Fruit fly (Drosophila melanogaster) whole organism, wandering third instar larva: ENCODE measurements around the gene CG17065.
A peak's percentile ranks its signal among the peaks of the same experiment; 100 is the strongest.

ENCODE experiments used
- Abd-B ChIP-seq: fragments of >200 bp; optimal IDR thresholded peaks from 2 replicates; lab custom pipeline; 2017; ENCODE audit warnings: missing biosample characterization, missing genetic modification characterization
- CG32264 ChIP-seq: fragments of 200-800 bp; sonication (Bioruptor generic); optimal IDR thresholded peaks from 2 replicates; lab custom pipeline; 2016; ENCODE audit warnings: missing biosample characterization, missing genetic modification characterization
- CG9705 ChIP-seq: fragments of 200-800 bp; sonication (Bioruptor generic); optimal IDR thresholded peaks from 2 replicates; lab custom pipeline; 2018; ENCODE audit warnings: missing biosample characterization, mild to moderate bottlenecking, missing genetic modification characterization
- CrebA ChIP-seq: fragments of 200-800 bp; sonication (Bioruptor generic); optimal IDR thresholded peaks from 2 replicates; lab custom pipeline; 2016; ENCODE audit warnings: missing biosample characterization, mild to moderate bottlenecking, missing genetic modification characterization, borderline replicate concordance
- Dfd ChIP-seq: fragments of >200 bp; optimal IDR thresholded peaks from 2 replicates; lab custom pipeline; 2017; ENCODE audit warnings: missing biosample characterization, missing genetic modification characterization
- Dif ChIP-seq: fragments of 200-275, 200-300 bp; sonication (Bioruptor generic); optimal IDR thresholded peaks from 2 replicates; lab custom pipeline; 2018; ENCODE audit warnings: missing biosample characterization, missing genetic modification characterization; ENCODE audit not compliant: partially characterized antibody
- GATAd ChIP-seq: sonication (Bioruptor generic); optimal IDR thresholded peaks from 2 replicates; lab custom pipeline; 2016; ENCODE audit warnings: missing biosample characterization, missing genetic modification characterization
- HLH106 ChIP-seq: fragments of 200-800 bp; optimal IDR thresholded peaks from 3 replicates; lab custom pipeline; 2019; ENCODE audit warnings: missing biosample characterization, mild to moderate bottlenecking, missing genetic modification characterization, moderate library complexity
- Hnf4 ChIP-seq: fragments of 200-800 bp; sonication (Bioruptor generic); optimal IDR thresholded peaks from 2 replicates; lab custom pipeline; 2016; ENCODE audit warnings: missing biosample characterization, mild to moderate bottlenecking, missing genetic modification characterization
- Hr78 ChIP-seq: fragments of >200 bp; optimal IDR thresholded peaks from 2 replicates; lab custom pipeline; 2017; ENCODE audit warnings: missing biosample characterization, missing genetic modification characterization
- Hr83 ChIP-seq: fragments of 200-300 bp; sonication (Bioruptor generic); optimal IDR thresholded peaks from 2 replicates; lab custom pipeline; 2016; ENCODE audit warnings: missing biosample characterization, mild to moderate bottlenecking, missing genetic modification characterization, moderate library complexity; ENCODE audit not compliant: poor library complexity, severe bottlenecking
- Jra ChIP-seq: sonication (Bioruptor generic); optimal IDR thresholded peaks from 2 replicates; lab custom pipeline; 2016; ENCODE audit warnings: missing biosample characterization, missing genetic modification characterization
- Mio ChIP-seq: sonication (Bioruptor generic); optimal IDR thresholded peaks from 2 replicates; lab custom pipeline; 2016; ENCODE audit warnings: missing biosample characterization, missing genetic modification characterization
- Myc ChIP-seq: fragments of >200 bp; optimal IDR thresholded peaks from 2 replicates; lab custom pipeline; 2017
- N ChIP-seq: fragments of >200 bp; optimal IDR thresholded peaks from 2 replicates; lab custom pipeline; 2018; ENCODE audit warnings: missing biosample characterization, missing external identifiers, missing genetic modification characterization
- OdsH ChIP-seq: fragments of 200-800 bp; sonication (Bioruptor generic); optimal IDR thresholded peaks from 2 replicates; lab custom pipeline; 2016; ENCODE audit warnings: missing biosample characterization, mild to moderate bottlenecking, missing genetic modification characterization
- Rel ChIP-seq, 2 experiments: fragments of 200-800 bp; sonication (Bioruptor generic) in 1 of 2; optimal IDR thresholded peaks; 2 replicates in 1 of 2; 3 replicates in 1 of 2; lab custom pipeline; 2016 to 2019; ENCODE audit warnings: mild to moderate bottlenecking in 2 of 2, missing biosample characterization in 2 of 2, missing genetic modification characterization in 2 of 2, moderate library complexity in 1 of 2
- Sp1 ChIP-seq: fragments of 200-800 bp; sonication (Bioruptor generic); optimal IDR thresholded peaks from 3 replicates; lab custom pipeline; 2019; ENCODE audit warnings: missing biosample characterization, mild to moderate bottlenecking, missing genetic modification characterization, moderate library complexity
- Vsx2 ChIP-seq: fragments of 200-300, 225-300 bp; sonication (Bioruptor generic); optimal IDR thresholded peaks from 2 replicates; lab custom pipeline; 2018; ENCODE audit warnings: missing biosample characterization, missing genetic modification characterization; ENCODE audit not compliant: partially characterized antibody
- br ChIP-seq: fragments of 200-800 bp; sonication (Bioruptor generic); optimal IDR thresholded peaks from 2 replicates; lab custom pipeline; 2016; ENCODE audit warnings: missing biosample characterization, missing genetic modification characterization
- brk ChIP-seq: fragments of 200-800 bp; sonication (Bioruptor generic); optimal IDR thresholded peaks from 2 replicates; lab custom pipeline; 2016; ENCODE audit warnings: missing biosample characterization, mild to moderate bottlenecking, missing genetic modification characterization
- dl ChIP-seq, 2 experiments: fragments of 175-275, 200-275 bp in 1 of 2; fragments of 200-275 bp in 1 of 2; sonication (Bioruptor generic); optimal IDR thresholded peaks; lab custom pipeline; 2018; ENCODE audit warnings: mild to moderate bottlenecking in 2 of 2, missing biosample characterization in 2 of 2, missing genetic modification characterization in 2 of 2, moderate library complexity in 2 of 2; ENCODE audit not compliant: partially characterized antibody in 2 of 2, insufficient read depth in 1 of 2
- dmrt93B ChIP-seq: fragments of 200-800 bp; sonication (Bioruptor generic); optimal IDR thresholded peaks from 2 replicates; lab custom pipeline; 2018; ENCODE audit warnings: missing biosample characterization, mild to moderate bottlenecking, missing genetic modification characterization
- dsf ChIP-seq: sonication (Bioruptor generic); optimal IDR thresholded peaks from 2 replicates; lab custom pipeline; 2016; ENCODE audit warnings: missing biosample characterization, missing genetic modification characterization, borderline replicate concordance
- ey ChIP-seq: fragments of 200-800 bp; sonication (Bioruptor generic); optimal IDR thresholded peaks from 2 replicates; lab custom pipeline; 2016; ENCODE audit warnings: missing biosample characterization, missing genetic modification characterization
- foxo ChIP-seq, 2 experiments: fragments of 200-800 bp; sonication (Bioruptor generic); optimal IDR thresholded peaks; 2 replicates in 1 of 2; 3 replicates in 1 of 2; lab custom pipeline; 2016 to 2017; ENCODE audit warnings: missing biosample characterization in 2 of 2, missing genetic modification characterization in 2 of 2
- fru ChIP-seq: fragments of 200-800 bp; sonication (Bioruptor generic); optimal IDR thresholded peaks from 3 replicates; lab custom pipeline; 2016; ENCODE audit warnings: missing biosample characterization, mild to moderate bottlenecking, missing genetic modification characterization
- h ChIP-seq: fragments of 200-800 bp; sonication (Bioruptor generic); optimal IDR thresholded peaks from 3 replicates; lab custom pipeline; 2016; ENCODE audit warnings: missing biosample characterization, mild to moderate bottlenecking, missing genetic modification characterization
- jim ChIP-seq: fragments of 175-275, 200-325 bp; sonication (Bioruptor generic); optimal IDR thresholded peaks from 2 replicates; lab custom pipeline; 2016; ENCODE audit warnings: missing biosample characterization, mild to moderate bottlenecking, missing genetic modification characterization
- lola ChIP-seq: fragments of >200 bp; optimal IDR thresholded peaks from 2 replicates; lab custom pipeline; 2017; ENCODE audit warnings: missing biosample characterization, missing genetic modification characterization
- pan ChIP-seq: fragments of >200 bp; optimal IDR thresholded peaks from 2 replicates; lab custom pipeline; 2017
- psq ChIP-seq: fragments of 200-800 bp; sonication (Bioruptor generic); optimal IDR thresholded peaks from 3 replicates; lab custom pipeline; 2017; ENCODE audit warnings: missing biosample characterization, mild to moderate bottlenecking, missing genetic modification characterization, moderate library complexity
- rgr ChIP-seq: fragments of 200-800 bp; sonication (Bioruptor generic); optimal IDR thresholded peaks from 3 replicates; lab custom pipeline; 2016; ENCODE audit warnings: missing biosample characterization, mild to moderate bottlenecking, missing genetic modification characterization
- sage ChIP-seq: fragments of 200-800 bp; sonication (Bioruptor generic); optimal IDR thresholded peaks from 2 replicates; lab custom pipeline; 2016; ENCODE audit warnings: missing biosample characterization, mild to moderate bottlenecking, missing genetic modification characterization
- sv ChIP-seq: fragments of 200-800 bp; sonication (Bioruptor generic); optimal IDR thresholded peaks from 3 replicates; lab custom pipeline; 2016; ENCODE audit warnings: missing biosample characterization, missing genetic modification characterization
- tai ChIP-seq: sonication (Bioruptor generic); optimal IDR thresholded peaks from 2 replicates; lab custom pipeline; 2016; ENCODE audit warnings: missing biosample characterization, missing genetic modification characterization
- usp ChIP-seq: fragments of >200 bp; optimal IDR thresholded peaks from 2 replicates; lab custom pipeline; 2017; ENCODE audit warnings: missing biosample characterization, missing genetic modification characterization
- woc ChIP-seq: sonication (Bioruptor generic); optimal IDR thresholded peaks from 2 replicates; lab custom pipeline; 2016; ENCODE audit warnings: missing biosample characterization, mild to moderate bottlenecking, missing genetic modification characterization

CG17065 gene

DNA sequence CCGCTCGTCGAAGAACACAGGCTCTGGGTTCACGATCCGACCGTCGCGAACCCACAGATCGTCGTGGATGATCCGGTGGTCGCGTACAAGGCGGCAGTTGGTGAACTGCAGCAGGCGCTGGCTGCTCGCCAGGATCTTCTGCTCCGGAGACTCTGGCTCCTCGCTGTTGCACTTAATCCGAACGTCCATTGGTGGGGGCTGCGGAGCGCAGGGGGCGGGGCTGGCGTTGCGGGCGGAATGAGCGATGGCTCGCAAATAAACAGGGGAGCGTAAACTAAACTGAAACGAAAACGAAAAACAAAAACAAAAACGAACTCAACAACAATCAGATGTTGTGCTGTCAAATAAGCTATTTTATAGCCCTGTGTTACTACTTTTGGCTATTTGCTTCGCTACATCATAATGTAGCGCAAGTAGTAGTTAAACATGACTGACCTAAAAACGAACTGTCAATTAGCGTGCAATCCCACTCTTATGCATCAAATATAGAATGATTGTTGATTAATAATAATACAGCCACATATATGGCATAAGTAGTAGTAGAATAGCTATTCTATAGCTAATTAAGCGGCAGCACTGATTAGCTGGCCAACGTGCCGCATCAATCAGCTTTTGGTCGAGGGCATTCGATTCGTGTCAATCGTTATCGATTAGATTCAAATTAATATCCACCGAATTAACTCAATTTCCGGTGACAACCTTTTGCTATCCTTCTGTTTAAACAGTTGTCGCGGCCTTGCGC lies at the start of gene CG17065:
TSS of gene CG17065 (minus strand) at position 351 of the 742 bp plus-strand sequence.
- no peak for TF ChIP-seq brk (GFP tag; lab: Kevin White, UChicago)
- TF ChIP-seq psq, result no peak
- TF ChIP-seq tai (GFP tag; lab: Kevin White, UChicago), result no peak
- TF ChIP-seq Vsx2 (GFP tag; lab: Kevin White, UChicago), result no peak
- TF ChIP-seq OdsH (GFP tag; lab: Kevin White, UChicago), result no peak
- no peak for TF ChIP-seq dsf
- TF ChIP-seq Mio (GFP tag; lab: Kevin White, UChicago), result no peak
- peak; percentile 39 for TF ChIP-seq Dif (GFP tag; lab: Kevin White, UChicago)
- no peak for TF ChIP-seq usp (GFP tag; lab: Kevin White, UChicago)
- peak; percentile 55 for TF ChIP-seq HLH106 (tag; lab: Kevin White, UChicago)
- TF ChIP-seq CG9705 (GFP tag; lab: Kevin White, UChicago), result peak; percentile 10
- no peak for TF ChIP-seq Hr78 (GFP tag; lab: Kevin White, UChicago)
- no peak for TF ChIP-seq N (GFP tag; lab: Kevin White, UChicago)
- no peak for TF ChIP-seq dl (GFP tag; optimal IDR thresholded peaks at IDR 0.05; lab: Kevin White, UChicago; ENCODE audit: insufficient read depth in 1 of 2, partially characterized antibody in 2 of 2)
- peak; percentile 24 for TF ChIP-seq Sp1 (GFP tag; lab: Kevin White, UChicago)
- no peak for TF ChIP-seq lola (GFP tag; lab: Kevin White, UChicago)
- no peak for TF ChIP-seq Abd-B
- TF ChIP-seq sv (GFP tag; lab: Kevin White, UChicago), result peak; percentile 6
- no peak for TF ChIP-seq Hnf4 (GFP tag; lab: Kevin White, UChicago)
- no peak for TF ChIP-seq br (GFP tag; lab: Kevin White, UChicago)
- TF ChIP-seq ey (GFP tag; lab: Kevin White, UChicago), result no peak
- no peak for TF ChIP-seq Dfd (GFP tag; lab: Kevin White, UChicago)
- peak; percentile 5 for TF ChIP-seq dmrt93B (GFP tag; lab: Kevin White, UChicago)
- TF ChIP-seq Jra (GFP tag; lab: Kevin White, UChicago), result no peak
- TF ChIP-seq Rel (GFP tag; optimal IDR thresholded peaks at IDR 0.05; lab: Kevin White, UChicago), result no peak
- no peak for TF ChIP-seq Rel (tag; optimal IDR thresholded peaks at IDR 0.05; lab: Kevin White, UChicago)
- peak; percentile 5 for TF ChIP-seq rgr
- peak; percentile 25 for TF ChIP-seq h (GFP tag; lab: Kevin White, UChicago)
- no peak for TF ChIP-seq jim (GFP tag; lab: Kevin White, UChicago)
- peak; percentile 90 for TF ChIP-seq woc (GFP tag; lab: Kevin White, UChicago)
- TF ChIP-seq GATAd (GFP tag; lab: Kevin White, UChicago), result no peak
- TF ChIP-seq fru, result no peak
- no peak for TF ChIP-seq CG32264
- TF ChIP-seq foxo (GFP tag; optimal IDR thresholded peaks at IDR 0.05; lab: Kevin White, UChicago), result peak in 1 of 2 experiments; percentile 15
- no peak for TF ChIP-seq sage (GFP tag; lab: Kevin White, UChicago)
- TF ChIP-seq CrebA, result no peak
- no peak for TF ChIP-seq pan (lab: Kevin White, UChicago)
- TF ChIP-seq Hr83 (GFP tag; lab: Kevin White, UChicago), result no peak
- peak; percentile 99 for TF ChIP-seq Myc (lab: Kevin White, UChicago)

- no peak for TF ChIP-seq dmrt93B (GFP tag; lab: Kevin White, UChicago)
- TF ChIP-seq, all 38 proteins: peak for 0
Measured at dm6 chrX:20269669-20270068, 12.7 kb upstream of the CG17065 start, which contains the start of gene Inx6. Gene Inx6 (minus strand): TSS chrX:20269769.
